Worm (Caenorhabditis elegans): ENCODE data around the gene srw-33.

ce11 chrV:15412625-15413024 is 38.7 kb downstream of the srw-33 start, which contains the start of gene srbc-63:
- no peak for TF ChIP-seq nhr-237 (tag; optimal IDR thresholded peaks at IDR 0.05)
- no peak for TF ChIP-seq lsy-2 (tag; optimal IDR thresholded peaks at IDR 0.05)
